Worm (Caenorhabditis elegans): ENCODE results near the gene nuo-3.
A peak's percentile ranks its signal among the peaks of the same experiment; 100 is the strongest.

nuo-3 gene

ce11 chrIV:14760845-14761244 is 36.5 kb downstream of the nuo-3 start, which contains the start of gene ptp-5.2:
Gene ptp-5.2, minus strand, starts transcription at chrIV:14760945.
- TF ChIP-seq snpc-4 (tag; optimal IDR thresholded peaks at IDR 0.05) = no peak

- no peak for TF ChIP-seq nhr-84 (tag; optimal IDR thresholded peaks at IDR 0.05)
- no peak for TF ChIP-seq ceh-88 (GFP tag; IDR thresholded peaks at IDR 0.05)
- TF ChIP-seq ceh-63 (GFP tag; optimal IDR thresholded peaks at IDR 0.05) = no peak
- TF ChIP-seq fos-1 (tag; optimal IDR thresholded peaks at IDR 0.05) = no peak
- TF ChIP-seq rnt-1 (tag; optimal IDR thresholded peaks at IDR 0.05) = no peak
- no peak for TF ChIP-seq unc-130 (tag; optimal IDR thresholded peaks at IDR 0.05)
- TF ChIP-seq lir-3 (tag; optimal IDR thresholded peaks at IDR 0.05; ENCODE audit: poor library complexity) = no peak
- no peak for TF ChIP-seq lin-35 (GFP tag; optimal IDR thresholded peaks at IDR 0.05)
- no peak for TF ChIP-seq tbx-2 (tag; optimal IDR thresholded peaks at IDR 0.05)
- no peak for TF ChIP-seq aly-2 (tag; optimal IDR thresholded peaks at IDR 0.05)
- no peak for TF ChIP-seq elt-3 (tag; optimal IDR thresholded peaks at IDR 0.05)
- no peak for TF ChIP-seq nhr-76 (tag; optimal IDR thresholded peaks at IDR 0.05)
- TF ChIP-seq ceh-8 (GFP tag; optimal IDR thresholded peaks at IDR 0.05) = no peak
- TF ChIP-seq zip-4 (GFP tag; optimal IDR thresholded peaks at IDR 0.05) = no peak
- TF ChIP-seq nhr-77 (tag; optimal IDR thresholded peaks at IDR 0.05) = no peak
- TF ChIP-seq elt-2 (tag; optimal IDR thresholded peaks at IDR 0.05) = no peak
Observed at ce11 chrIV:14759662-14760061, 37.7 kb downstream of the nuo-3 start.

ce11 chrIV:14757786-14758185 is 39.6 kb downstream of the nuo-3 start:
- TF ChIP-seq dsc-1 (tag; optimal IDR thresholded peaks at IDR 0.05) = peak; percentile 19
- TF ChIP-seq lin-39 (tag; optimal IDR thresholded peaks at IDR 0.05) = no peak
- no peak for TF ChIP-seq F16B12.6 (tag; optimal IDR thresholded peaks at IDR 0.05)

ce11 chrIV:14754912-14755311 is 42.4 kb downstream of the nuo-3 start, which contains the start of gene Y57G11C.499:
Gene Y57G11C.499, minus strand, starts transcription at chrIV:14754934.
- no peak for TF ChIP-seq lin-14 (GFP tag; optimal IDR thresholded peaks at IDR 0.05)
- TF ChIP-seq lin-13 (GFP tag; optimal IDR thresholded peaks at IDR 0.05) = no peak
- TF ChIP-seq nhr-11 (tag; optimal IDR thresholded peaks at IDR 0.05) = no peak
- TF ChIP-seq ama-1 (optimal IDR thresholded peaks at IDR 0.05) = no peak
- no peak for TF ChIP-seq tlp-1 (tag; optimal IDR thresholded peaks at IDR 0.05)
- TF ChIP-seq ceh-88 (GFP tag; IDR thresholded peaks at IDR 0.05) = no peak
- TF ChIP-seq nhr-19 (GFP tag; conservative IDR thresholded peaks at IDR 0.05) = no peak
- TF ChIP-seq pqm-1 (tag; optimal IDR thresholded peaks at IDR 0.05) = no peak
- no peak for TF ChIP-seq pag-3 (tag; optimal IDR thresholded peaks at IDR 0.05; ENCODE audit: borderline replicate concordance, insufficient read depth)
- no peak for TF ChIP-seq sox-4 (tag; optimal IDR thresholded peaks at IDR 0.05)
- no peak for TF ChIP-seq irx-1 (tag; optimal IDR thresholded peaks at IDR 0.05)

All from whole organism, L1 larva.